Fruit fly (Drosophila melanogaster) whole organism: ENCODE results near the gene Srrm234.

Experiments used
- CG8478 ChIP-seq: fragments of >200 bp; optimal IDR thresholded peaks from 2 replicates; lab custom pipeline; 2018; ENCODE audit warnings: inconsistent platforms
- Dll ChIP-seq: fragments of >200 bp; optimal IDR thresholded peaks from 2 replicates; lab custom pipeline; 2017
- EcR ChIP-seq, 2 experiments: fragments of >200 bp; optimal IDR thresholded peaks; 2 replicates each; lab custom pipeline; 2017; ENCODE audit warnings: missing biosample characterization in 2 of 2, missing genetic modification characterization in 2 of 2, missing genetic modification reagents in 2 of 2
- pan ChIP-seq: fragments of >200 bp; optimal IDR thresholded peaks from 2 replicates; lab custom pipeline; 2017
- psq ChIP-seq: fragments of >200 bp; optimal IDR thresholded peaks from 2 replicates; lab custom pipeline; 2017
- usp ChIP-seq: fragments of >200 bp; optimal IDR thresholded peaks from 2 replicates; lab custom pipeline; 2017; ENCODE audit warnings: missing biosample characterization, missing genetic modification characterization, mixed read lengths

- TF ChIP-seq EcR (GFP tag; optimal IDR thresholded peaks at IDR 0.05; lab: Kevin White, UChicago) (no peak), pan (lab: Kevin White, UChicago) (no peak), psq (lab: Kevin White, UChicago) (no peak), usp (GFP tag; lab: Kevin White, UChicago) (no peak), CG8478 (lab: Kevin White, UChicago) (no peak), Dll (lab: Kevin White, UChicago) (no peak)
Observed at dm6 chr3L:1649363-1649762, 15.5 kb downstream of the Srrm234 start.
